Worm (Caenorhabditis elegans): ENCODE data around the gene ZK1290.15.

The ZK1290.15 gene

DNA sequence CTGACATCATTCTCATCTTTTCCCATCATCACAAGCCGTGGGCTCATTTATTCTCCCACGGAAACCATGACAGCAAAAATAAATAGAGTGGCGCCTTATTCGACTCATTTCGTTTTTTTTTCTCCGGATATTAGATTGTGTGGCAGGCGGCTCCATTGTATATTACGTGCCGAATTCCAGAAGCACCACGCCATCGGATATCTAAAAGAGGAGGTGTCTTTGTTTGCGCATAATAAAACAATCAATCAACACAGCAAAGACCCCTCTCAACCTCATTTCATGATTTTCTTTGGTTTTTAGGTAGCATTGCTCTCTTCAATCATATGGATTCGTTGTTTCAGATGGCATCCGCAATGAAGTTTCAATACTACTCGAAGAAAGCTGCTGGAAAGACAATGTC lies 25.7 kb downstream of the ZK1290.15 start, which contains the start of gene tph-1:
TSS of gene tph-1 (plus strand) at position 301 of the 400 bp plus-strand sequence.
- TF ChIP-seq snpc-4 (tag; optimal IDR thresholded peaks at IDR 0.05) (no peak), elt-2 (tag; optimal IDR thresholded peaks at IDR 0.05) (no peak), ceh-9 (tag; optimal IDR thresholded peaks at IDR 0.05) (no peak), nhr-67 (tag; optimal IDR thresholded peaks at IDR 0.05) (no peak), nhr-77 (tag; optimal IDR thresholded peaks at IDR 0.05) (no peak), ztf-11 (tag; optimal IDR thresholded peaks at IDR 0.05) (no peak), zag-1 (tag; optimal IDR thresholded peaks at IDR 0.05) (no peak), unc-62 (GFP tag; optimal IDR thresholded peaks at IDR 0.05) (no peak), nhr-12 (tag; optimal IDR thresholded peaks at IDR 0.05) (no peak), eor-1 (tag; optimal IDR thresholded peaks at IDR 0.05) (no peak), ceh-28 (tag; optimal IDR thresholded peaks at IDR 0.05) (no peak), egl-5 (tag; optimal IDR thresholded peaks at IDR 0.05) (no peak)

ce11 chrII:7553806-7554205 lies 30.4 kb downstream of the ZK1290.15 start, which contains the start of gene ZK1290.10:
TSS of gene ZK1290.10 (minus strand) at chrII:7553906.
- TF ChIP-seq nhr-237 (tag; optimal IDR thresholded peaks at IDR 0.05) (no peak), nhr-11 (tag; optimal IDR thresholded peaks at IDR 0.05) (no peak), jun-1 (tag; optimal IDR thresholded peaks at IDR 0.05) (no peak), ceh-82 (tag; optimal IDR thresholded peaks at IDR 0.05) (no peak), ZK546.5 (tag; optimal IDR thresholded peaks at IDR 0.05) (no peak), pqm-1 (tag; optimal IDR thresholded peaks at IDR 0.05) (no peak), zag-1 (tag; optimal IDR thresholded peaks at IDR 0.05) (no peak), lin-39 (tag; optimal IDR thresholded peaks at IDR 0.05) (no peak), elt-1 (tag; optimal IDR thresholded peaks at IDR 0.05) (no peak), tbx-2 (tag; optimal IDR thresholded peaks at IDR 0.05) (no peak), elt-3 (tag; optimal IDR thresholded peaks at IDR 0.05) (no peak), lin-15B (tag; optimal IDR thresholded peaks at IDR 0.05) (no peak), lsy-12 (tag; optimal IDR thresholded peaks at IDR 0.05) (no peak), daf-12 (tag; optimal IDR thresholded peaks at IDR 0.05) (no peak), nhr-12 (tag; optimal IDR thresholded peaks at IDR 0.05) (no peak), nhr-25 (tag; optimal IDR thresholded peaks at IDR 0.05) (no peak)

DNA sequence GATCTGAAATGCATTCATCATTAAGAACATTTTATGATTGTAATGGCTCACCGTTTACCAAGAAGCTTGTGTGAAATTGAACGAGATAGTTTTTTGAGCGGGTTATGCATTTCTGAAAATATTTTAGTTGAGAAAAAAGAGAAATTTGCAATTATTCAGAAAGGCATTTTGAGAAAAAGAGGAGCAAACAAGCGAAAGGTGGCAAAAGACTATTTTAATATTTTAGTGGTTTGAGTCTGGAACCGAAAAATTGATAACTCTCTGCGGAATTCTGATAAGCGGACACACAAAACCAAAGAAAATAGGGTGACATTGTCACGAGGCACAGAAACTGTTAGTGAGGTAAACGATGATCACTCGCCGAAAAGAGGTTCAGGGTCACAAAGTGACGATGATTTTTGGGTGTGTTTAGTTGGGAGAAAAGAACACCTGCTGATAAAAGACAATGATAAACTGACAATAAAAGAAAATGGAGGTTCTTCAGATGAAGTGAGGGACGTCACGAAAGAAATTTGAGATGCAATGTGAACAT lies 31.4 kb downstream of the ZK1290.15 start:
- TF ChIP-seq mdl-1 (tag; optimal IDR thresholded peaks at IDR 0.05) (no peak), mml-1 (tag; optimal IDR thresholded peaks at IDR 0.05) (no peak), pha-4 (tag; optimal IDR thresholded peaks at IDR 0.05) (peak; percentile 55), fkh-10 (GFP tag; optimal IDR thresholded peaks at IDR 0.05) (no peak), nhr-25 (tag; optimal IDR thresholded peaks at IDR 0.05) (peak; percentile 81), nhr-76 (tag; optimal IDR thresholded peaks at IDR 0.05) (no peak), unc-62 (GFP tag; optimal IDR thresholded peaks at IDR 0.05) (no peak), R02D3.7 (tag; optimal IDR thresholded peaks at IDR 0.05) (no peak), elt-2 (tag; optimal IDR thresholded peaks at IDR 0.05) (peak; percentile 98), lin-15B (tag; optimal IDR thresholded peaks at IDR 0.05) (no peak), nhr-237 (tag; optimal IDR thresholded peaks at IDR 0.05) (no peak), jun-1 (tag; optimal IDR thresholded peaks at IDR 0.05) (peak; percentile 84), pqm-1 (tag; optimal IDR thresholded peaks at IDR 0.05) (peak; percentile 79), aly-2 (tag; optimal IDR thresholded peaks at IDR 0.05) (no peak)

- TF ChIP-seq jun-1 (tag; optimal IDR thresholded peaks at IDR 0.05), result no peak
- TF ChIP-seq eor-1 (tag; optimal IDR thresholded peaks at IDR 0.05), result no peak
- TF ChIP-seq hmg-11 (tag; optimal IDR thresholded peaks at IDR 0.05), result no peak
- TF ChIP-seq daf-12 (tag; optimal IDR thresholded peaks at IDR 0.05), result no peak
- TF ChIP-seq nhr-43 (tag; optimal IDR thresholded peaks at IDR 0.05; ENCODE audit: poor library complexity, severe bottlenecking), result no peak
- no peak for TF ChIP-seq fkh-10 (GFP tag; optimal IDR thresholded peaks at IDR 0.05)
- TF ChIP-seq elt-1 (tag; optimal IDR thresholded peaks at IDR 0.05), result no peak
Observed at ce11 chrII:7555454-7555853, 32.1 kb downstream of the ZK1290.15 start, which contains the start of gene ZK1290.14. TSS of gene ZK1290.14 (minus strand) at chrII:7555592.

- TF ChIP-seq ztf-11 (tag; optimal IDR thresholded peaks at IDR 0.05) (no peak), zag-1 (tag; optimal IDR thresholded peaks at IDR 0.05) (no peak), jun-1 (tag; optimal IDR thresholded peaks at IDR 0.05) (peak; percentile 13), pha-4 (tag; optimal IDR thresholded peaks at IDR 0.05) (peak; percentile 54), ceh-9 (tag; optimal IDR thresholded peaks at IDR 0.05) (no peak), mdl-1 (tag; optimal IDR thresholded peaks at IDR 0.05) (no peak), mml-1 (tag; optimal IDR thresholded peaks at IDR 0.05) (no peak), nhr-23 (tag; optimal IDR thresholded peaks at IDR 0.05) (no peak), ama-1 (optimal IDR thresholded peaks at IDR 0.05) (no peak), nhr-76 (tag; optimal IDR thresholded peaks at IDR 0.05) (no peak), snpc-4 (tag; optimal IDR thresholded peaks at IDR 0.05) (no peak), elt-2 (tag; optimal IDR thresholded peaks at IDR 0.05) (no peak), ceh-82 (tag; optimal IDR thresholded peaks at IDR 0.05) (no peak), nfya-1 (tag; optimal IDR thresholded peaks at IDR 0.05; ENCODE audit: insufficient read depth) (no peak), pqm-1 (tag; optimal IDR thresholded peaks at IDR 0.05) (peak; percentile 26), unc-62 (GFP tag; optimal IDR thresholded peaks at IDR 0.05) (peak; percentile 10), nhr-25 (tag; optimal IDR thresholded peaks at IDR 0.05) (peak; percentile 51), nhr-77 (tag; optimal IDR thresholded peaks at IDR 0.05) (no peak)
Observed at ce11 chrII:7557981-7558380, 34.6 kb downstream of the ZK1290.15 start.

All from whole organism, L3 larva.